Fruit fly (Drosophila melanogaster) Kc167 (cell line): ENCODE results near the gene Phs.

Source experiments
- Myc ChIP-seq: fragments of >200 bp; optimal IDR thresholded peaks from 2 replicates; lab custom pipeline; 2017; ENCODE audit warnings: missing external identifiers
- Sin3A ChIP-seq: fragments of >200 bp; optimal IDR thresholded peaks from 2 replicates; lab custom pipeline; 2018; ENCODE audit warnings: missing external identifiers
- h ChIP-seq: fragments of >200 bp; optimal IDR thresholded peaks from 3 replicates; lab custom pipeline; 2018; ENCODE audit warnings: missing external identifiers
- psq ChIP-seq: fragments of >200 bp; optimal IDR thresholded peaks from 2 replicates; lab custom pipeline; 2017; ENCODE audit warnings: missing external identifiers
- ttk ChIP-seq: sonication (Bioruptor generic); optimal IDR thresholded peaks from 2 replicates; lab custom pipeline; 2017; ENCODE audit warnings: missing external identifiers

DNA sequence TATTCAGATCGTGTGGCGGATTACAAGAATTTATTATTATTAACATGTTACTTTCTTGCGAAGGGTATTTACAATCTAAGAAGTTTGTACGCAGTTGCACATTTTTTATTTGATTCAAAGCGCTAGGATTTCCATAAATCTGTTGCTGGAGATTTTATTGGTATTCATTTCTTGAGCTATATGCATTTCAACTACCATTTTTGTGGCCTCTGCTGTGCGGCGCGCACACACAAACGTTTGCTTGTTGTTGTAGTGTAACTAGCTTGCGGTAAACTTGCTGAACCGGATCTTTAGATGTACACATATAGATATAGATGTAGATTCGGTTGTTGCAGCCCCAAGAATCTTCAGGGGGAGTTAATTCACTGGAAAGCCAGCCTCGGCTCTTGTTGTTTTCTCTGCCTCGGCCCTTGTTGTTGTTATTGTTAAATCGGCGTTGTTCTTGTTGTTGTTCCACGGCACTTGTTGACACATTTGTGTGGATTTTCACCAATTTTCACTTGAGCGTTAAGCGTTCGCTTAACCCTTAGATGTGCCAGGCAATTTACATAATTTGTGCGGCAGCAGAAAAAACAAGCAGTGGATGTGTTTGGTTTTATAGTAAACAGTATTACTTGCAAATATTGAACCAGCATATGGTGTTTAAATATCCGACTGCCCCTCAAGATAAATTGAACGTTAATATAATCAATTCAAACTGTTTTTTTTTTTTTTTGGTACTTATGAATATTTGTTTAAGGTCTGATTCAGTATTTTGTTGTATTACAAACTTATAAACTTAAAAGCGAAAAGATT, 28.7 kb upstream of the Phs start:
- TF ChIP-seq ttk (lab: Kevin White, UChicago): no peak
- no peak for TF ChIP-seq Myc (lab: Kevin White, UChicago)
- no peak for TF ChIP-seq h (lab: Kevin White, UChicago)
- TF ChIP-seq psq: no peak
- no peak for TF ChIP-seq Sin3A (lab: Kevin White, UChicago)
